Worm (Caenorhabditis elegans) whole organism, early embryonic: ENCODE results near the gene daf-6.

ENCODE experiments used
- B0310.2 ChIP-seq: sonication (generic microtip); optimal IDR thresholded peaks from 2 replicates; lab custom pipeline; 2016; ENCODE audit warnings: mild to moderate bottlenecking, missing genetic modification characterization, missing compliant biosample characterization
- F13C5.2 ChIP-seq: sonication (generic microtip); optimal IDR thresholded peaks from 2 replicates; lab custom pipeline; 2017; ENCODE audit warnings: mild to moderate bottlenecking, missing genetic modification characterization, inconsistent platforms, missing compliant biosample characterization
- aly-1 ChIP-seq: sonication (generic microtip); optimal IDR thresholded peaks from 2 replicates; lab custom pipeline; 2016; ENCODE audit warnings: missing genetic modification characterization, missing compliant biosample characterization
- ama-1 ChIP-seq: fragments of 150-350 bp; optimal IDR thresholded peaks from 2 replicates; lab custom pipeline; 2014
- ceh-36 ChIP-seq: sonication (generic microtip); optimal IDR thresholded peaks from 2 replicates; lab custom pipeline; 2016; ENCODE audit warnings: missing genetic modification characterization, inconsistent platforms, missing compliant biosample characterization
- ets-7 ChIP-seq: sonication (generic microtip); optimal IDR thresholded peaks from 2 replicates; lab custom pipeline; 2016; ENCODE audit warnings: missing genotype, missing genetic modification characterization, missing compliant biosample characterization
- flt-1 ChIP-seq: fragments of 200-800 bp; sonication (Bioruptor generic); IDR thresholded peaks from 2 replicates; pipeline ENCODE4 v1.3.6; 2022; ENCODE audit warnings: missing genetic modification characterization, missing compliant biosample characterization
- hmg-4 ChIP-seq: fragments of 200-800 bp; sonication (Bioruptor generic); optimal IDR thresholded peaks from 2 replicates; lab custom pipeline; 2018; ENCODE audit warnings: mild to moderate bottlenecking, missing genetic modification characterization, missing compliant biosample characterization
- hnd-1 ChIP-seq: sonication (generic microtip); optimal IDR thresholded peaks from 2 replicates; lab custom pipeline; 2016; ENCODE audit warnings: missing genetic modification characterization, missing compliant biosample characterization
- scrt-1 ChIP-seq: fragments of 200-800 bp; sonication (Bioruptor generic); IDR thresholded peaks from 2 replicates; pipeline ENCODE4 v1.3.6; 2022; ENCODE audit warnings: missing genetic modification characterization, missing compliant biosample characterization
- tbx-11 ChIP-seq: fragments of 200-800 bp; sonication (Bioruptor generic); IDR thresholded peaks from 2 replicates; pipeline ENCODE4 v1.3.6; 2022; ENCODE audit warnings: missing genetic modification characterization, missing compliant biosample characterization
- tbx-37 ChIP-seq: fragments of 200-800 bp; sonication (Bioruptor generic); conservative IDR thresholded peaks from 2 replicates; pipeline ENCODE4 v1.3.6; 2022; ENCODE audit warnings: missing genetic modification reagents, missing genetic modification characterization, missing compliant biosample characterization

- TF ChIP-seq scrt-1 (GFP tag; lab: Robert Waterston, UW) (no peak), aly-1 (tag; lab: Kevin White, UChicago) (no peak), ama-1 (no peak), hmg-4 (GFP tag; lab: Kevin White, UChicago) (no peak), tbx-37 (GFP tag; lab: Robert Waterston, UW) (no peak), ceh-36 (no peak), flt-1 (no peak), F13C5.2 (no peak), hnd-1 (no peak), ets-7 (tag; lab: Kevin White, UChicago) (no peak), tbx-11 (GFP tag; lab: Robert Waterston, UW) (no peak), B0310.2 (tag; lab: Kevin White, UChicago) (no peak)
Observed at ce11 chrX:14871780-14872179, 16.5 kb upstream of the daf-6 start, which contains the start of gene F31F6.2.
